Worm (Caenorhabditis elegans): Measurements from ENCODE around the gene F55C5.17.

The F55C5.17 gene

DNA sequence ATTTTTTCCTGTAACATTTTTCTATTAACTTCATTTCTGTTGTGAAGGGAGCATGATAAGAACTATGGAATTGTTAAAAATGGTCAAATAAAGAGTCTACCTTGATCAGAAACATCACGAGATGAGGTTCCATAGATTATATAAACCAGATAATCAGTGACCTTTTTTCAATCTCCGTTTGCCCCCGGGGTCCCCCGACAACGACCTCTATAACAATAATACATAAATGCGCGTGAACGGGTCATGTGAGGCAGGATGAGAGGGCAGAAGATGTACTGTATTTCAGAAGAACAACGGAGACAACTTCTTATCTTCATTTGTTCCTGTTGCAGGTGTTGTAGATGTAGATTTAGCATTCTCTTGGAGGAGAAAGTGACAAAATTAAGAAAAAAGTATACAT is 49.5 kb downstream of the F55C5.17 start:
- TF ChIP-seq nhr-20 (tag; optimal IDR thresholded peaks at IDR 0.05) (peak; percentile 3), ets-5 (GFP tag; IDR thresholded peaks at IDR 0.05) (no peak), C04F5.9 (tag; optimal IDR thresholded peaks at IDR 0.05) (no peak), nhr-84 (tag; optimal IDR thresholded peaks at IDR 0.05) (no peak), efl-1 (optimal IDR thresholded peaks at IDR 0.05) (no peak), efl-1 (GFP tag; optimal IDR thresholded peaks at IDR 0.05 in 1 of 2) (peak in 1 of 2 experiments; percentile 78), sptf-1 (tag; optimal IDR thresholded peaks at IDR 0.05) (no peak), nhr-11 (tag; optimal IDR thresholded peaks at IDR 0.05) (no peak), elt-3 (tag; optimal IDR thresholded peaks at IDR 0.05) (peak in 1 of 6 experiments; percentile 7), blmp-1 (tag; optimal IDR thresholded peaks at IDR 0.05) (peak; percentile 29), nhr-77 (tag; optimal IDR thresholded peaks at IDR 0.05) (no peak)
